Fruit fly (Drosophila melanogaster) whole organism, adult: ENCODE measurements around the gene CG4968.

Source experiments
- CG11617 ChIP-seq: fragments of 200-800 bp; sonication (Bioruptor generic); optimal IDR thresholded peaks from 2 replicates; lab custom pipeline; 2017; ENCODE audit warnings: mild to moderate bottlenecking, missing biosample characterization, missing genetic modification reagents, missing genetic modification characterization
- CG12768 ChIP-seq: fragments of 200-800 bp; sonication (Bioruptor generic); optimal IDR thresholded peaks from 2 replicates; lab custom pipeline; 2017; ENCODE audit warnings: missing biosample characterization, missing genetic modification characterization, mild to moderate bottlenecking, moderate library complexity, missing genetic modification reagents
- CG14711 ChIP-seq: fragments of 200-800 bp; sonication (Bioruptor generic); optimal IDR thresholded peaks from 2 replicates; lab custom pipeline; 2018; ENCODE audit warnings: missing biosample characterization, mild to moderate bottlenecking, missing genetic modification characterization, moderate library complexity
- CG1620 ChIP-seq: fragments of 200-800 bp; sonication (Bioruptor generic); optimal IDR thresholded peaks from 2 replicates; lab custom pipeline; 2016; ENCODE audit warnings: missing biosample characterization, missing genetic modification characterization
- CG33017 ChIP-seq: fragments of 200-800 bp; sonication (Bioruptor generic); optimal IDR thresholded peaks from 2 replicates; lab custom pipeline; 2018; ENCODE audit warnings: missing biosample characterization, mild to moderate bottlenecking, missing genetic modification characterization, moderate library complexity
- CG5204 ChIP-seq: fragments of 200-800 bp; sonication (Bioruptor generic); optimal IDR thresholded peaks from 2 replicates; lab custom pipeline; 2016; ENCODE audit warnings: missing biosample characterization, missing genetic modification characterization
- CG7045 ChIP-seq: fragments of 200-800 bp; sonication (Bioruptor generic); optimal IDR thresholded peaks from 2 replicates; lab custom pipeline; 2017; ENCODE audit warnings: missing biosample characterization, mild to moderate bottlenecking, missing genetic modification characterization
- CG7101 ChIP-seq: fragments of 200-800 bp; sonication (Bioruptor generic); optimal IDR thresholded peaks from 2 replicates; lab custom pipeline; 2018; ENCODE audit warnings: missing biosample characterization, mild to moderate bottlenecking, missing genetic modification characterization, moderate library complexity
- Clk ChIP-seq: fragments of 200-800 bp; sonication (Bioruptor generic); optimal IDR thresholded peaks from 2 replicates; lab custom pipeline; 2017; ENCODE audit warnings: missing biosample characterization, missing genetic modification characterization
- Crg-1 ChIP-seq: fragments of 200-800 bp; sonication (Bioruptor generic); optimal IDR thresholded peaks from 2 replicates; lab custom pipeline; 2016; ENCODE audit warnings: missing biosample characterization, missing genetic modification characterization
- Hr96 ChIP-seq: fragments of 200-800 bp; sonication (Bioruptor generic); optimal IDR thresholded peaks from 2 replicates; lab custom pipeline; 2016; ENCODE audit warnings: missing biosample characterization, missing genetic modification characterization
- Mnt ChIP-seq: fragments of 200-800 bp; sonication (Bioruptor generic); optimal IDR thresholded peaks from 2 replicates; lab custom pipeline; 2016; ENCODE audit warnings: missing biosample characterization, mild to moderate bottlenecking, missing genetic modification characterization
- bab1 ChIP-seq: fragments of 200-800 bp; sonication (Bioruptor generic); optimal IDR thresholded peaks from 3 replicates; lab custom pipeline; 2019; ENCODE audit warnings: missing biosample characterization, mild to moderate bottlenecking, missing genetic modification characterization, moderate library complexity
- cic ChIP-seq: fragments of 200-800 bp; sonication (Bioruptor generic); optimal IDR thresholded peaks from 2 replicates; lab custom pipeline; 2017; ENCODE audit warnings: missing biosample characterization, mild to moderate bottlenecking, missing genetic modification characterization, moderate library complexity
- cnc ChIP-seq, 2 experiments: fragments of >200 bp; optimal IDR thresholded peaks; 2 replicates each; lab custom pipeline; 2017
- kay ChIP-seq: fragments of 200-800 bp; sonication (Bioruptor generic); peaks from one replicate; lab custom pipeline; 2016; ENCODE audit warnings: missing biosample characterization, missing genetic modification characterization, borderline replicate concordance
- ovo ChIP-seq: fragments of 200-800 bp; sonication (Bioruptor generic); optimal IDR thresholded peaks from 2 replicates; lab custom pipeline; 2016; ENCODE audit warnings: missing biosample characterization, missing genetic modification characterization
- pad ChIP-seq: fragments of 200-800 bp; sonication (Bioruptor generic); optimal IDR thresholded peaks from 3 replicates; lab custom pipeline; 2017; ENCODE audit warnings: missing biosample characterization, missing genetic modification characterization, mild to moderate bottlenecking, moderate library complexity, missing genetic modification reagents
- tj ChIP-seq: fragments of 200-800 bp; sonication (Bioruptor generic); optimal IDR thresholded peaks from 3 replicates; lab custom pipeline; 2017; ENCODE audit warnings: missing biosample characterization, mild to moderate bottlenecking, missing genetic modification characterization, moderate library complexity
- toe ChIP-seq: fragments of 200-800 bp; sonication (Bioruptor generic); optimal IDR thresholded peaks from 2 replicates; lab custom pipeline; 2016; ENCODE audit warnings: missing biosample characterization, missing genetic modification characterization

CG4968 gene

DNA sequence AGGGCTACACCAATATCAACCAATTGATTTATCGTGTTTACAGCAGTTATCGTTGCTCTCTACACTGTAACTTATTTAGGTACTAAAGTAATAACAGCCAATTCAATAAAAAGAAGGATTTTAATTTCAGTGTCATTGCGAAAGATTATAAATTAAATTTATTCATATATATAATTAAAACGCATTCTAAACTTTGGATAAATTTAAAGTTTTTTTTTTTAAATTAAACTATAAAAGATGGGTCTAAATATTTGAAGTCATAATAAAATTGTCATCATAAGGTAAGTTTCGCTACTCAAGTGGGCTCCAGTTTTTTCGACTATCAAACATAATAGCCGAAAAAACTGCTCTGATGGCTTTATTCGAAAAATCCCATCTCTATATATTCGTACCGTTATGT, 34.5 kb upstream of the CG4968 start, which contains the start of gene trk:
Gene trk, minus strand, starts transcription at position 101 of the 400 bp plus-strand sequence.
- TF ChIP-seq CG1620 (GFP tag; lab: Kevin White, UChicago) (no peak), Crg-1 (GFP tag; lab: Kevin White, UChicago) (no peak), Hr96 (no peak), CG12768 (GFP tag; lab: Kevin White, UChicago) (no peak), CG7045 (GFP tag; lab: Kevin White, UChicago) (no peak), CG33017 (tag; lab: Kevin White, UChicago) (no peak), Mnt (GFP tag; lab: Kevin White, UChicago) (no peak), pad (no peak), CG11617 (GFP tag; lab: Kevin White, UChicago) (no peak), toe (GFP tag; lab: Kevin White, UChicago) (no peak), CG14711 (tag; lab: Kevin White, UChicago) (no peak), bab1 (no peak), ovo (GFP tag; lab: Kevin White, UChicago) (no peak)

DNA sequence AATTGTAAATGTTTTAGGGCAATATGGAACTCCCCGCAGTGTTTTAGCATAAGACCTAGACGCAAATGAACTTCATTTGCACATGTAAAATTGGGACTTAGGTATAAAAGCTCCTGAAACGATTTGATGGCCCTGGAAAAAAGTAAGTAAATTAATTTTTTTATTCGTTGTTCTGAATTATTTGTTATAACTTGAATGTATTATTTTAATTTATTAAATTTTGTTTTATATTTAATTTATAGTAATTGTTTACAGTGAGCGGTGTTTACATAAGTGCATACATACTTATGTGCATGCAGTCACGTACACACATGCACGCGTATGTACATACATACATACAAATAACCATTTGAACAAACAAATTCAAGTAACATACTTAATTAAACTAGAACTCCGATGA, 30.3 kb upstream of the CG4968 start:
- TF ChIP-seq CG7101, result peak; percentile 15
- peak; percentile 25 for TF ChIP-seq tj (GFP tag; lab: Kevin White, UChicago)
- TF ChIP-seq CG12768 (GFP tag; lab: Kevin White, UChicago), result peak; percentile 29
- no peak for TF ChIP-seq CG1620 (GFP tag; lab: Kevin White, UChicago)
- peak; percentile 45 for TF ChIP-seq kay
- no peak for TF ChIP-seq ovo (GFP tag; lab: Kevin White, UChicago)
- TF ChIP-seq CG14711 (tag; lab: Kevin White, UChicago), result peak; percentile 64
- peak; percentile 68 for TF ChIP-seq CG7045 (GFP tag; lab: Kevin White, UChicago)
- no peak for TF ChIP-seq cnc (optimal IDR thresholded peaks at IDR 0.05; lab: Kevin White, UChicago)
- TF ChIP-seq CG11617 (GFP tag; lab: Kevin White, UChicago), result peak; percentile 50
- TF ChIP-seq bab1, result peak; percentile 63
- TF ChIP-seq Hr96, result no peak
- no peak for TF ChIP-seq pad

DNA sequence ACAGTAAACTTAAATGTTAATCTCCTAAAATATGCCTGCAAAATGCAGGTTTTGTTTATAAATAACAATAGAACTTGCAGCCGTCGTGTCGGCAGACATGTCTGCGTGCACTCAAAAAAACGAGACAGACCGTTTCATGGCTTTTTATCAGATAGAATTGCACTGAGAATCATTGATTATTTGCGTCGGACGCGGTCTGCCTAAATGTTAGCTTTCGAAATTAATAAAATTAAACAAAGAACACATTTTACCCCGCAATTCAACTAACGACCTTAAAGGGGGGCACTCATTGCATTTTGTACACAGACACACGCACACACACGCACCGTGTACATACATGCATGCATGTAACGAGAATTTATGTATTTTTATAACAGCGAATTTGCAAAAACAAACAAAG, 29.9 kb upstream of the CG4968 start:
- peak; percentile 21 for TF ChIP-seq tj (GFP tag; lab: Kevin White, UChicago)
- TF ChIP-seq Mnt (GFP tag; lab: Kevin White, UChicago), result peak; percentile 51
- peak; percentile 32 for TF ChIP-seq CG12768 (GFP tag; lab: Kevin White, UChicago)
- TF ChIP-seq kay, result peak; percentile 70
- no peak for TF ChIP-seq pad
- no peak for TF ChIP-seq toe (GFP tag; lab: Kevin White, UChicago)
- TF ChIP-seq CG11617 (GFP tag; lab: Kevin White, UChicago), result peak; percentile 30

DNA sequence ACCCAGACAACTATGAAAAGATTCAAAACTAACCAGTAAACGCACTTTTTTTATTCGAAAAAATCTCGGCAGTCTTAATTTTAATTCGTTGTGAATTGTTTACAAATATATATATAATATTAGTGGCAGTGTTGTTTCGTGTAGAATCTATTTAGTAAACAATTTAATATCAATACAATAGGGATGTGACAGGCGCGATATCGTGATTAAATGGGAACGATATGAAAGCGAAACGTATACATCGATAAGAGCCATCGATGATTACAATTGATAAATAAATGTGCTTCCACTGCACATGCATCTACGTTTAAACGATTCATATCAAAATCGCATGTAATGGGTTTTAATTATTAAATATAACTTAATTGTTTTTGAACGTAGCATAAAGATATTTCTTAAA, 29.4 kb upstream of the CG4968 start:
- TF ChIP-seq kay, result peak; percentile 71
- TF ChIP-seq CG7101, result peak; percentile 3
- no peak for TF ChIP-seq cnc (optimal IDR thresholded peaks at IDR 0.05; lab: Kevin White, UChicago)
- TF ChIP-seq ovo (GFP tag; lab: Kevin White, UChicago), result no peak
- TF ChIP-seq CG5204 (GFP tag; lab: Kevin White, UChicago), result no peak
- TF ChIP-seq tj (GFP tag; lab: Kevin White, UChicago), result no peak
- TF ChIP-seq Clk (GFP tag; lab: Kevin White, UChicago), result no peak
- no peak for TF ChIP-seq Hr96
- no peak for TF ChIP-seq CG11617 (GFP tag; lab: Kevin White, UChicago)
- peak; percentile 41 for TF ChIP-seq CG1620 (GFP tag; lab: Kevin White, UChicago)
- no peak for TF ChIP-seq CG7045 (GFP tag; lab: Kevin White, UChicago)
- TF ChIP-seq bab1, result peak; percentile 34
- no peak for TF ChIP-seq pad

DNA sequence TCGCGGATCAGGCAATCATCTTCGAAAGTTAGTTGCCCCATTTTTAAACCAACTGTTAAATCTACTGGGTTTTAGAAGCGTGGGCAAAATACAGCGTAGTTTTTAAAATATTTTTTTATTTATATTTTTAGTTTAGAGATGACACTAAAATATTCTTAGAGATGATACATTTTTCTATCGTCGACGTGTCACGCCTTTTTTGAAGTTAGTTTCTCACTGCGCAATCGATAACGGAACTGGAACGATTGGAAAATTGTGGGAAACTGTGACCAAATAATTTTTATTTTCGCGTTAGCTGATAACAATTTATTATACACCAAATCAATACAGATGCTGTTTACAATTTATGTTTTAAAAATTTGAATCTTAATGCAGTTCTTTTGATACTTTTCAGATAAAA, 28.1 kb upstream of the CG4968 start, which contains the start of gene Utx:
Gene Utx, minus strand, starts transcription at position 154 of the 400 bp plus-strand sequence.
- no peak for TF ChIP-seq bab1
- peak; percentile 24 for TF ChIP-seq CG1620 (GFP tag; lab: Kevin White, UChicago)
- no peak for TF ChIP-seq toe (GFP tag; lab: Kevin White, UChicago)
- no peak for TF ChIP-seq cnc (optimal IDR thresholded peaks at IDR 0.05; lab: Kevin White, UChicago)
- no peak for TF ChIP-seq CG7045 (GFP tag; lab: Kevin White, UChicago)
- no peak for TF ChIP-seq ovo (GFP tag; lab: Kevin White, UChicago)
- no peak for TF ChIP-seq CG12768 (GFP tag; lab: Kevin White, UChicago)
- no peak for TF ChIP-seq cic (GFP tag; lab: Kevin White, UChicago)
- peak; percentile 5 for TF ChIP-seq Mnt (GFP tag; lab: Kevin White, UChicago)

DNA sequence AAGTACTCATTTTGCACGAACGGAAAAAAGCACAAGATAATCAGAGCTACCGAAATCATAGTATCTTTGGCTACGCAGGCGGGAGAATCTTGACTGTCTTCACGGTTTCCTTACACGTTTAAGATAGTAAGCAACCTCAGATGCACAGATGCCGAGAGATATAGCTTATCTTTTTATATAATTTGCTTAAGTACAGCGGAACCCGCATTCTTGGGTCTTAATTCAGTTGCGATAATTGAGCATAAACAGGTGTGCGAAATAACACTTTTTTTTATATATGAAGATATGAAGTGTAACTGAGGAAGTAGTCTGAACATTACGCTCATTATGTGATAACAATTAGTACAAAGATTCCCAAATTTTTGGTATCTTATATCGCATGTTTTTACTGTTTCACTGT, 25.9 kb upstream of the CG4968 start, which contains the start of gene CG34043:
Gene CG34043, minus strand, starts transcription at position 101 of the 400 bp plus-strand sequence.
- TF ChIP-seq CG7045 (GFP tag; lab: Kevin White, UChicago), result no peak
- no peak for TF ChIP-seq Hr96
- TF ChIP-seq Clk (GFP tag; lab: Kevin White, UChicago), result no peak
- no peak for TF ChIP-seq tj (GFP tag; lab: Kevin White, UChicago)
- no peak for TF ChIP-seq CG11617 (GFP tag; lab: Kevin White, UChicago)
- TF ChIP-seq pad, result no peak
- TF ChIP-seq CG12768 (GFP tag; lab: Kevin White, UChicago), result no peak
- TF ChIP-seq CG1620 (GFP tag; lab: Kevin White, UChicago), result no peak
- TF ChIP-seq cnc (optimal IDR thresholded peaks at IDR 0.05; lab: Kevin White, UChicago), result no peak
- no peak for TF ChIP-seq CG14711 (tag; lab: Kevin White, UChicago)
- TF ChIP-seq Crg-1 (GFP tag; lab: Kevin White, UChicago), result no peak
- no peak for TF ChIP-seq bab1
- no peak for TF ChIP-seq cic (GFP tag; lab: Kevin White, UChicago)
- no peak for TF ChIP-seq CG33017 (tag; lab: Kevin White, UChicago)
- no peak for TF ChIP-seq toe (GFP tag; lab: Kevin White, UChicago)
